Fruit fly (Drosophila melanogaster): Measurements from ENCODE around the gene Elo68beta.

Gene Elo68beta

dm6 chr3L:11074043-11074853 is 27.2 kb downstream of the Elo68beta start, which contains the start of the genes Pfdn2 and Noc1 (continued):
- TF ChIP-seq CG10462 (GFP tag; optimal IDR thresholded peaks at IDR 0.05) (peak; percentile 31), CG7786 (GFP tag; optimal IDR thresholded peaks at IDR 0.05) (no peak), ERR (GFP tag; optimal IDR thresholded peaks at IDR 0.05) (no peak), stc (GFP tag; IDR thresholded peaks at IDR 0.05) (0 out of 2 replicates have a peak, but pooled peaks have one; percentile 25), exex (tag; optimal IDR thresholded peaks at IDR 0.05) (no peak), CG2120 (GFP tag; optimal IDR thresholded peaks at IDR 0.05) (peak; percentile 70), Ets97D (GFP tag; optimal IDR thresholded peaks at IDR 0.05) (no peak), Awh (GFP tag; IDR thresholded peaks at IDR 0.05) (0 out of 2 replicates have a peak, but pooled peaks have one; percentile 15), cg (GFP tag; optimal IDR thresholded peaks at IDR 0.05) (no peak), CG43689 (GFP tag; IDR thresholded peaks at IDR 0.05) (no peak), NfI (GFP tag; optimal IDR thresholded peaks at IDR 0.05) (peak; percentile 41), CG6175 (GFP tag; IDR thresholded peaks at IDR 0.05) (no peak), Ravus (GFP tag; IDR thresholded peaks at IDR 0.05) (no peak), CG3281 (GFP tag; optimal IDR thresholded peaks at IDR 0.05) (no peak), nau (GFP tag; optimal IDR thresholded peaks at IDR 0.05) (no peak), dati (GFP tag; IDR thresholded peaks at IDR 0.05) (no peak), eve (GFP tag; optimal IDR thresholded peaks at IDR 0.05) (no peak), z (GFP tag; IDR thresholded peaks at IDR 0.05) (no peak), Drgx (GFP tag; IDR thresholded peaks at IDR 0.05) (no peak), lbe (GFP tag; optimal IDR thresholded peaks at IDR 0.05) (no peak), slbo (GFP tag; IDR thresholded peaks at IDR 0.05) (peak; percentile 80), CrebB (tag; optimal IDR thresholded peaks at IDR 0.05) (no peak), CG15269 (tag; optimal IDR thresholded peaks at IDR 0.05) (no peak), amos (GFP tag; IDR thresholded peaks at IDR 0.05; ENCODE audit: partially characterized antibody) (no peak), CG17568 (GFP tag; optimal IDR thresholded peaks at IDR 0.05) (no peak), CG6683 (GFP tag; optimal IDR thresholded peaks at IDR 0.05) (peak; percentile 5), crc (GFP tag; optimal IDR thresholded peaks at IDR 0.05) (no peak), CG8281 (tag; optimal IDR thresholded peaks at IDR 0.05) (no peak), Scr (GFP tag; IDR thresholded peaks at IDR 0.05; ENCODE audit: partially characterized antibody) (no peak), CG10366 (GFP tag; IDR thresholded peaks at IDR 0.05) (peak; percentile 50; the same call in 1 of the 2 replicates), Rfx (GFP tag; IDR thresholded peaks at IDR 0.05) (peak; percentile 70), h (optimal IDR thresholded peaks at IDR 0.05) (no peak), ato (GFP tag; IDR thresholded peaks at IDR 0.05; ENCODE audit: partially characterized antibody) (no peak), CG11398 (GFP tag; optimal IDR thresholded peaks at IDR 0.05) (no peak), pita (GFP tag; optimal IDR thresholded peaks at IDR 0.05) (no peak), ssp (GFP tag; IDR thresholded peaks at IDR 0.05) (peak; percentile 32; the same call in 1 of the 2 replicates), trem (tag; optimal IDR thresholded peaks at IDR 0.05) (no peak), cwo (GFP tag; optimal IDR thresholded peaks at IDR 0.05) (peak; percentile 82), salm (tag; optimal IDR thresholded peaks at IDR 0.05) (peak; percentile 12), sr (GFP tag; IDR thresholded peaks at IDR 0.05) (no peak), Adf1 (GFP tag; IDR thresholded peaks at IDR 0.05) (no peak), CG34224 (GFP tag; IDR thresholded peaks at IDR 0.05; ENCODE audit: partially characterized antibody) (no peak), disco-r (GFP tag; optimal IDR thresholded peaks at IDR 0.05) (no peak), CG32532 (GFP tag; IDR thresholded peaks at IDR 0.05) (peak; percentile 70), dmrt11E (tag; optimal IDR thresholded peaks at IDR 0.05) (peak; percentile 68), NFAT (GFP tag; IDR thresholded peaks at IDR 0.05) (no peak), CG11247 (GFP tag; IDR thresholded peaks at IDR 0.05) (no peak), CG30431 (GFP tag; optimal IDR thresholded peaks at IDR 0.05) (no peak), Dip3 (GFP tag; optimal IDR thresholded peaks at IDR 0.05) (no peak), BtbVII (GFP tag; optimal IDR thresholded peaks at IDR 0.05) (no peak)
